Worm (Caenorhabditis elegans): ENCODE data around the gene F32D8.8.

- TF ChIP-seq hmbx-1 (tag; optimal IDR thresholded peaks at IDR 0.05) (no peak), ceh-36 (tag; optimal IDR thresholded peaks at IDR 0.05) (no peak), sea-1 (GFP tag; conservative IDR thresholded peaks at IDR 0.05) (no peak), ceh-13 (GFP tag; optimal IDR thresholded peaks at IDR 0.05) (no peak), hmg-4 (GFP tag; optimal IDR thresholded peaks at IDR 0.05) (no peak), ets-7 (tag; optimal IDR thresholded peaks at IDR 0.05) (no peak), tbx-11 (GFP tag; IDR thresholded peaks at IDR 0.05) (no peak), ama-1 (optimal IDR thresholded peaks at IDR 0.05) (no peak), hnd-1 (tag; optimal IDR thresholded peaks at IDR 0.05) (no peak), tra-4 (tag; optimal IDR thresholded peaks at IDR 0.05) (no peak), aly-1 (tag; optimal IDR thresholded peaks at IDR 0.05) (no peak)
These were observed 43.4 kb downstream of the F32D8.8 start for ce11 chrV:10859048-10859637.
